Fruit fly (Drosophila melanogaster) whole organism, larva: ENCODE measurements around the gene Muc91C.

ENCODE experiments used
- noc ChIP-seq: fragments of 200-800 bp; sonication (Bioruptor generic); optimal IDR thresholded peaks from 3 replicates; lab custom pipeline; 2019; ENCODE audit warnings: missing biosample characterization, mild to moderate bottlenecking, missing genetic modification characterization, moderate library complexity

Gene Muc91C

dm6 chr3R:18707492-18707891, 15.0 kb upstream of the Muc91C start:
- no peak for TF ChIP-seq noc (tag; lab: Kevin White, UChicago)

- TF ChIP-seq noc (tag; lab: Kevin White, UChicago), result no peak
Measured at dm6 chr3R:18706289-18706688, 13.8 kb upstream of the Muc91C start.

dm6 chr3R:18705150-18705549, 12.6 kb upstream of the Muc91C start, which contains the start of the genes ChAT and VAChT:
Gene ChAT, plus strand, starts transcription at chr3R:18705501.
Gene VAChT, plus strand, starts transcription at chr3R:18705501.
- no peak for TF ChIP-seq noc (tag; lab: Kevin White, UChicago)

- TF ChIP-seq noc (tag; lab: Kevin White, UChicago), result no peak
Measured at dm6 chr3R:18703514-18703913, 11.0 kb upstream of the Muc91C start.

- TF ChIP-seq noc (tag; lab: Kevin White, UChicago), result no peak
Measured at dm6 chr3R:18698855-18699569, 6.5 kb upstream of the Muc91C start.

dm6 chr3R:18694952-18695351, 2.4 kb upstream of the Muc91C start, which contains the start of gene CG34282:
Gene CG34282, plus strand, starts transcription at chr3R:18695252.
- TF ChIP-seq noc (tag; lab: Kevin White, UChicago), result no peak

dm6 chr3R:18693611-18694010, 1.1 kb upstream of the Muc91C start, which contains the start of gene CG14300:
Gene CG14300, minus strand, starts transcription at chr3R:18693711.
- no peak for TF ChIP-seq noc (tag; lab: Kevin White, UChicago)

- TF ChIP-seq noc (tag; lab: Kevin White, UChicago), result no peak
Measured at dm6 chr3R:18681054-18681453, 11.5 kb downstream of the Muc91C start.

dm6 chr3R:18680332-18680731, 12.2 kb downstream of the Muc91C start, which contains the start of the genes CG46318 and ChT:
Gene CG46318, plus strand, starts transcription at chr3R:18680604.
Gene ChT, plus strand, starts transcription at chr3R:18680604.
- no peak for TF ChIP-seq noc (tag; lab: Kevin White, UChicago)

- no peak for TF ChIP-seq noc (tag; lab: Kevin White, UChicago)
Measured at dm6 chr3R:18677500-18677940, 15.0 kb downstream of the Muc91C start, which contains the start of the genes dind and CG7706. Gene dind, minus strand, starts transcription at chr3R:18677539. Gene CG7706, plus strand, starts transcription at chr3R:18677818.

dm6 chr3R:18671112-18671729, 21.3 kb downstream of the Muc91C start, which contains the start of gene CG31230:
Gene CG31230, plus strand, starts transcription at chr3R:18671679.
- TF ChIP-seq noc (tag; lab: Kevin White, UChicago), result peak; percentile 54

- TF ChIP-seq noc (tag; lab: Kevin White, UChicago), result peak; percentile 79
Measured at dm6 chr3R:18670441-18671111, 21.9 kb downstream of the Muc91C start.

dm6 chr3R:18669812-18670211, 22.7 kb downstream of the Muc91C start:
- TF ChIP-seq noc (tag; lab: Kevin White, UChicago), result peak; percentile 55

- no peak for TF ChIP-seq noc (tag; lab: Kevin White, UChicago)
Measured at dm6 chr3R:18669152-18669551, 23.4 kb downstream of the Muc91C start, which contains the start of gene CG7702. Gene CG7702, plus strand, starts transcription at chr3R:18669390.

- TF ChIP-seq noc (tag; lab: Kevin White, UChicago), result no peak
Measured at dm6 chr3R:18667659-18668248, 24.8 kb downstream of the Muc91C start, which contains the start of gene CG31229. Gene CG31229, plus strand, starts transcription at chr3R:18667852.
